Fruit fly (Drosophila melanogaster): ENCODE measurements around the gene CG12111.

dm6 chrX:8583159-8583558 is 12.4 kb upstream of the CG12111 start:
- TF ChIP-seq EcR (GFP tag; optimal IDR thresholded peaks at IDR 0.05), result no peak
- no peak for TF ChIP-seq pan (optimal IDR thresholded peaks at IDR 0.05)
